Worm (Caenorhabditis elegans) whole organism, L4 larva: ENCODE results near the gene scc-1.

ENCODE experiments used
- R02D3.7 ChIP-seq: fragments of 150-350 bp; sonication (generic microtip); optimal IDR thresholded peaks from 3 replicates; lab custom pipeline; 2014; ENCODE audit warnings: missing biosample characterization, missing genetic modification characterization
- ama-1 ChIP-seq: fragments of 150-350 bp; optimal IDR thresholded peaks from 2 replicates; lab custom pipeline; 2014; ENCODE audit warnings: inconsistent platforms, mixed read lengths
- ceh-82 ChIP-seq: sonication (generic microtip); optimal IDR thresholded peaks from 2 replicates; lab custom pipeline; 2017; ENCODE audit warnings: missing biosample characterization, missing genetic modification characterization
- lin-15B ChIP-seq: fragments of 150-350 bp; sonication (generic microtip); optimal IDR thresholded peaks from 3 replicates; lab custom pipeline; 2014; ENCODE audit warnings: missing biosample characterization, missing genetic modification characterization
- lsy-2 ChIP-seq, 2 experiments: fragments of 150-350 bp in 1 of 2; sonication (generic microtip) in 1 of 2; optimal IDR thresholded peaks; 2 replicates each; lab custom pipeline; 2014 to 2017; ENCODE audit warnings: missing biosample characterization in 2 of 2, missing genetic modification characterization in 2 of 2
- nhr-237 ChIP-seq: sonication (generic microtip); optimal IDR thresholded peaks from 2 replicates; lab custom pipeline; 2017; ENCODE audit warnings: missing biosample characterization, missing genetic modification characterization
- nhr-28 ChIP-seq: fragments of 150-350 bp; optimal IDR thresholded peaks from 2 replicates; lab custom pipeline; 2014; ENCODE audit warnings: missing biosample characterization, missing genetic modification characterization
- skn-1 ChIP-seq: fragments of 150-350 bp; optimal IDR thresholded peaks from 2 replicates; lab custom pipeline; 2014; ENCODE audit warnings: missing biosample characterization, missing genetic modification characterization

- TF ChIP-seq lsy-2 (tag; optimal IDR thresholded peaks at IDR 0.05; lab: Kevin White, UChicago) = no peak
- no peak for TF ChIP-seq ceh-82
- no peak for TF ChIP-seq ama-1
- TF ChIP-seq nhr-28 (tag; lab: Kevin White, UChicago) = no peak
- TF ChIP-seq R02D3.7 (tag; lab: Kevin White, UChicago) = no peak
- no peak for TF ChIP-seq lin-15B
- TF ChIP-seq nhr-237 (tag; lab: Kevin White, UChicago) = no peak
- no peak for TF ChIP-seq skn-1
These were observed 42.7 kb upstream of the scc-1 start, which contains the start of gene fut-6 for ce11 chrII:4655834-4656233.
